1 fruit fly cellular context compared by ENCODE assay signal in genomic region chr3L:5360039-5360988, dm6.
TF ChIP-seq lines count a peak whose summit lies in the region.

TSS of gene Cyt-c1 (plus strand) at chr3L:5360211.

TF ChIP-seq in whole organism, embryonic, 481 proteins besides CTCF, POLR2A, EP300 and RAD21 (continued from another document):
- peak; percentile 54 for TF ChIP-seq slbo (GFP tag; IDR thresholded peaks at IDR 0.05; lab: Robert Waterston, UW)
- peak; percentile 47; the same call in 1 of the 2 replicates for TF ChIP-seq hbn (GFP tag; IDR thresholded peaks at IDR 0.05; lab: Robert Waterston, UW; ENCODE audit: partially characterized antibody)
- peak; percentile 72 for TF ChIP-seq Dll (GFP tag; IDR thresholded peaks at IDR 0.05; lab: Robert Waterston, UW; ENCODE audit: partially characterized antibody)
- TF ChIP-seq CG2889 (GFP tag; IDR thresholded peaks at IDR 0.05; lab: Robert Waterston, UW) = no peak
- peak; percentile 2 for TF ChIP-seq lab (GFP tag; optimal IDR thresholded peaks at IDR 0.05; lab: Kevin White, UChicago)
- TF ChIP-seq rib (GFP tag; IDR thresholded peaks at IDR 0.05; lab: Robert Waterston, UW) = no peak
- no peak for TF ChIP-seq CG5245 (GFP tag; optimal IDR thresholded peaks at IDR 0.05; lab: Kevin White, UChicago)
- TF ChIP-seq ci (GFP tag; IDR thresholded peaks at IDR 0.05; lab: Robert Waterston, UW) = 0 out of 3 replicates have a peak, but pooled peaks have one; percentile 44
- no peak for TF ChIP-seq Awh (GFP tag; IDR thresholded peaks at IDR 0.05; lab: Robert Waterston, UW)
- no peak for TF ChIP-seq ap (GFP tag; IDR thresholded peaks at IDR 0.05; lab: Robert Waterston, UW)
- peak; percentile 64 for TF ChIP-seq Sry-δ (GFP tag; optimal IDR thresholded peaks at IDR 0.05; lab: Kevin White, UChicago)
- no peak for TF ChIP-seq CG10274 (GFP tag; optimal IDR thresholded peaks at IDR 0.05; lab: Kevin White, UChicago)
- TF ChIP-seq CG7745 (tag; optimal IDR thresholded peaks at IDR 0.05; lab: Kevin White, UChicago) = no peak
- no peak for TF ChIP-seq CG16779 (GFP tag; IDR thresholded peaks at IDR 0.05; lab: Robert Waterston, UW)
- TF ChIP-seq Rfx (GFP tag; IDR thresholded peaks at IDR 0.05; lab: Robert Waterston, UW) = peak; percentile 43
- TF ChIP-seq ranshi (GFP tag; IDR thresholded peaks at IDR 0.05; lab: Robert Waterston, UW) = peak; percentile 13; the same call in 1 of the 2 replicates
- TF ChIP-seq Scr (GFP tag; IDR thresholded peaks at IDR 0.05; lab: Robert Waterston, UW; ENCODE audit: partially characterized antibody) = peak; percentile 75
- TF ChIP-seq CG14860 (GFP tag; IDR thresholded peaks at IDR 0.05; lab: Robert Waterston, UW; ENCODE audit: partially characterized antibody) = no peak
- TF ChIP-seq CG11085 (GFP tag; IDR thresholded peaks at IDR 0.05; lab: Robert Waterston, UW) = no peak
- TF ChIP-seq Nf-YB (GFP tag; optimal IDR thresholded peaks at IDR 0.05; lab: Kevin White, UChicago) = peak; percentile 56
- 0 out of 3 replicates have a peak, but pooled peaks have one; percentile 13 for TF ChIP-seq Optix (GFP tag; IDR thresholded peaks at IDR 0.05; lab: Robert Waterston, UW)
- TF ChIP-seq CG11695 (GFP tag; IDR thresholded peaks at IDR 0.05; lab: Robert Waterston, UW) = no peak
- no peak for TF ChIP-seq CG8478 (optimal IDR thresholded peaks at IDR 0.05; lab: Kevin White, UChicago)
- TF ChIP-seq CG16813 (GFP tag; IDR thresholded peaks at IDR 0.05; lab: Robert Waterston, UW; ENCODE audit: partially characterized antibody) = peak; percentile 58
- TF ChIP-seq ems (GFP tag; optimal IDR thresholded peaks at IDR 0.05; lab: Kevin White, UChicago) = no peak
- no peak for TF ChIP-seq Hsf (GFP tag; optimal IDR thresholded peaks at IDR 0.05; lab: Kevin White, UChicago)
- TF ChIP-seq Nf-YC (tag; optimal IDR thresholded peaks at IDR 0.05; lab: Kevin White, UChicago) = peak; percentile 67
- TF ChIP-seq CG15514 (GFP tag; optimal IDR thresholded peaks at IDR 0.05; lab: Kevin White, UChicago) = peak; percentile 45
- TF ChIP-seq CG1024 (GFP tag; IDR thresholded peaks at IDR 0.05; lab: Robert Waterston, UW) = no peak
- peak; percentile 18 for TF ChIP-seq Sin3A (optimal IDR thresholded peaks at IDR 0.05; lab: Kevin White, UChicago)
- TF ChIP-seq grn (GFP tag; optimal IDR thresholded peaks at IDR 0.05; lab: Kevin White, UChicago) = peak; percentile 23
- no peak for TF ChIP-seq so (GFP tag; IDR thresholded peaks at IDR 0.05; lab: Robert Waterston, UW)
- peak; percentile 70 for TF ChIP-seq CG13287 (GFP tag; IDR thresholded peaks at IDR 0.05; lab: Robert Waterston, UW; ENCODE audit: partially characterized antibody)
- no peak for TF ChIP-seq CG10654 (GFP tag; optimal IDR thresholded peaks at IDR 0.05; lab: Kevin White, UChicago)
- no peak for TF ChIP-seq bab2 (GFP tag; optimal IDR thresholded peaks at IDR 0.05; lab: Kevin White, UChicago)
- TF ChIP-seq CG13775 (GFP tag; optimal IDR thresholded peaks at IDR 0.05; lab: Kevin White, UChicago) = no peak
- TF ChIP-seq unc-4 (GFP tag; IDR thresholded peaks at IDR 0.05; lab: Robert Waterston, UW; ENCODE audit: partially characterized antibody) = peak; percentile 50; the same call in 1 of the 2 replicates
- peak; percentile 61 for TF ChIP-seq BEAF-32 (GFP tag; optimal IDR thresholded peaks at IDR 0.05; lab: Kevin White, UChicago)
- no peak for TF ChIP-seq HLHmδ (GFP tag; optimal IDR thresholded peaks at IDR 0.05; lab: Kevin White, UChicago)
- 0 out of 2 replicates have a peak, but pooled peaks have one; percentile 29 for TF ChIP-seq CG6272 (GFP tag; IDR thresholded peaks at IDR 0.05; lab: Robert Waterston, UW)
- 0 out of 2 replicates have a peak, but pooled peaks have one; percentile 12 for TF ChIP-seq Ada2b (GFP tag; IDR thresholded peaks at IDR 0.05; lab: Robert Waterston, UW)
- TF ChIP-seq Dref (GFP tag; IDR thresholded peaks at IDR 0.05; lab: Robert Waterston, UW) = peak; percentile 53
- peak; percentile 21; the same call in 1 of the 2 replicates for TF ChIP-seq tna (GFP tag; IDR thresholded peaks at IDR 0.05; lab: Robert Waterston, UW; ENCODE audit: partially characterized antibody)
- TF ChIP-seq CG2712 (tag; optimal IDR thresholded peaks at IDR 0.05; lab: Kevin White, UChicago) = peak; percentile 6
- TF ChIP-seq YL-1 (GFP tag; optimal IDR thresholded peaks at IDR 0.05; lab: Kevin White, UChicago) = peak; percentile 76
- peak; percentile 70 for TF ChIP-seq MESR4 (GFP tag; optimal IDR thresholded peaks at IDR 0.05; lab: Kevin White, UChicago)
- peak; percentile 16 for TF ChIP-seq CG9797 (GFP tag; optimal IDR thresholded peaks at IDR 0.05; lab: Kevin White, UChicago)
- TF ChIP-seq CG12104 (GFP tag; optimal IDR thresholded peaks at IDR 0.05; lab: Kevin White, UChicago) = no peak
- no peak for TF ChIP-seq Chrac-16 (GFP tag; optimal IDR thresholded peaks at IDR 0.05; lab: Kevin White, UChicago)
- TF ChIP-seq HLH3B (GFP tag; IDR thresholded peaks at IDR 0.05; lab: Robert Waterston, UW) = no peak
- no peak for TF ChIP-seq Spps (tag; optimal IDR thresholded peaks at IDR 0.05; lab: Kevin White, UChicago)
- peak; percentile 16; the same call in 1 of the 2 replicates for TF ChIP-seq chm (GFP tag; IDR thresholded peaks at IDR 0.05; lab: Robert Waterston, UW)
- peak; percentile 61; the same call in 1 of the 2 replicates for TF ChIP-seq inv (GFP tag; IDR thresholded peaks at IDR 0.05; lab: Robert Waterston, UW; ENCODE audit: partially characterized antibody)
- no peak for TF ChIP-seq CG17612 (GFP tag; IDR thresholded peaks at IDR 0.05; lab: Robert Waterston, UW)
- TF ChIP-seq CG8359 (GFP tag; optimal IDR thresholded peaks at IDR 0.05; lab: Kevin White, UChicago; ENCODE audit: borderline replicate concordance) = no peak
- peak; percentile 67; the same call in 1 of the 2 replicates for TF ChIP-seq bbx (GFP tag; IDR thresholded peaks at IDR 0.05; lab: Robert Waterston, UW; ENCODE audit: partially characterized antibody)
- TF ChIP-seq CG32532 (GFP tag; IDR thresholded peaks at IDR 0.05; lab: Robert Waterston, UW) = peak; percentile 43; the same call in 1 of the 2 replicates
- 0 out of 2 replicates have a peak, but pooled peaks have one; percentile 11 for TF ChIP-seq E2f2 (GFP tag; IDR thresholded peaks at IDR 0.05; lab: Robert Waterston, UW)
- peak; percentile 95 for TF ChIP-seq CG17385 (GFP tag; optimal IDR thresholded peaks at IDR 0.05; lab: Kevin White, UChicago)
- peak; percentile 42 for TF ChIP-seq vvl (GFP tag; IDR thresholded peaks at IDR 0.05; lab: Robert Waterston, UW)
- no peak for TF ChIP-seq CG4404 (GFP tag; IDR thresholded peaks at IDR 0.05; lab: Robert Waterston, UW)
- peak; percentile 71 for TF ChIP-seq row (GFP tag; IDR thresholded peaks at IDR 0.05; lab: Robert Waterston, UW)
- TF ChIP-seq CG18599 (GFP tag; optimal IDR thresholded peaks at IDR 0.05; lab: Kevin White, UChicago) = no peak
- TF ChIP-seq mld (GFP tag; IDR thresholded peaks at IDR 0.05; lab: Robert Waterston, UW; ENCODE audit: partially characterized antibody) = 0 out of 3 replicates have a peak, but pooled peaks have one; percentile 13
- peak; percentile 98 for TF ChIP-seq CG12155 (GFP tag; optimal IDR thresholded peaks at IDR 0.05; lab: Kevin White, UChicago)
- TF ChIP-seq hb (GFP tag; IDR thresholded peaks at IDR 0.05; lab: Robert Waterston, UW; ENCODE audit: partially characterized antibody) = peak; percentile 17; the same call in 1 of the 3 replicates
- peak; percentile 21; the same call in 1 of the 3 replicates for TF ChIP-seq HLH4C (GFP tag; IDR thresholded peaks at IDR 0.05; lab: Robert Waterston, UW; ENCODE audit: partially characterized antibody)
- TF ChIP-seq CG4617 (GFP tag; optimal IDR thresholded peaks at IDR 0.05; lab: Kevin White, UChicago; ENCODE audit: borderline replicate concordance) = peak; percentile 53
- TF ChIP-seq Mes4 (GFP tag; optimal IDR thresholded peaks at IDR 0.05; lab: Kevin White, UChicago) = no peak
- TF ChIP-seq CG34224 (GFP tag; IDR thresholded peaks at IDR 0.05; lab: Robert Waterston, UW; ENCODE audit: partially characterized antibody) = peak; percentile 42; the same call in 2 of the 3 replicates
- TF ChIP-seq MBD-R2 (GFP tag; IDR thresholded peaks at IDR 0.05; lab: Robert Waterston, UW) = peak; percentile 41
- no peak for TF ChIP-seq Mrtf (GFP tag; IDR thresholded peaks at IDR 0.05; lab: Robert Waterston, UW)
- TF ChIP-seq CG10959 (GFP tag; IDR thresholded peaks at IDR 0.05; lab: Robert Waterston, UW) = no peak
- TF ChIP-seq CG34422 (GFP tag; IDR thresholded peaks at IDR 0.05; lab: Robert Waterston, UW) = peak; percentile 85; the same call in 2 of the 3 replicates
- no peak for TF ChIP-seq kay (GFP tag; optimal IDR thresholded peaks at IDR 0.05; lab: Kevin White, UChicago)
- TF ChIP-seq CG18619 (GFP tag; optimal IDR thresholded peaks at IDR 0.05; lab: Kevin White, UChicago) = no peak
- TF ChIP-seq Dp (GFP tag; optimal IDR thresholded peaks at IDR 0.05; lab: Kevin White, UChicago) = no peak
- 0 out of 2 replicates have a peak, but pooled peaks have one; percentile 14 for TF ChIP-seq CG3847 (GFP tag; IDR thresholded peaks at IDR 0.05; lab: Robert Waterston, UW)
- TF ChIP-seq CG10431 (GFP tag; optimal IDR thresholded peaks at IDR 0.05; lab: Kevin White, UChicago) = peak; percentile 0
- no peak for TF ChIP-seq Hand (GFP tag; optimal IDR thresholded peaks at IDR 0.05; lab: Kevin White, UChicago)
- peak; percentile 51; the same call in 1 of the 3 replicates for TF ChIP-seq Doc3 (GFP tag; IDR thresholded peaks at IDR 0.05; lab: Robert Waterston, UW; ENCODE audit: partially characterized antibody)
- no peak for TF ChIP-seq gsb-n (tag; optimal IDR thresholded peaks at IDR 0.05; lab: Kevin White, UChicago)
- no peak for TF ChIP-seq CG8765 (GFP tag; IDR thresholded peaks at IDR 0.05; lab: Robert Waterston, UW)
- peak; percentile 39 for TF ChIP-seq pzg (GFP tag; optimal IDR thresholded peaks at IDR 0.05; lab: Kevin White, UChicago)
- TF ChIP-seq fru (optimal IDR thresholded peaks at IDR 0.05; lab: Kevin White, UChicago) = peak; percentile 3
- no peak for TF ChIP-seq p53 (GFP tag; optimal IDR thresholded peaks at IDR 0.05; lab: Kevin White, UChicago)
- TF ChIP-seq cg (GFP tag; optimal IDR thresholded peaks at IDR 0.05; lab: Kevin White, UChicago) = peak; percentile 75
- no peak for TF ChIP-seq CG12769 (tag; optimal IDR thresholded peaks at IDR 0.05; lab: Kevin White, UChicago)
- TF ChIP-seq vnd (GFP tag; IDR thresholded peaks at IDR 0.05; lab: Robert Waterston, UW; ENCODE audit: partially characterized antibody) = peak; percentile 46; the same call in 1 of the 3 replicates
- peak; percentile 8 for TF ChIP-seq gfzf (GFP tag; optimal IDR thresholded peaks at IDR 0.05; lab: Kevin White, UChicago)
- TF ChIP-seq Mad (GFP tag; optimal IDR thresholded peaks at IDR 0.05; lab: Kevin White, UChicago) = no peak
- peak; percentile 26 for TF ChIP-seq CG12391 (tag; optimal IDR thresholded peaks at IDR 0.05; lab: Kevin White, UChicago)
- TF ChIP-seq psq (GFP tag; optimal IDR thresholded peaks at IDR 0.05; lab: Kevin White, UChicago) = no peak
- TF ChIP-seq amos (GFP tag; IDR thresholded peaks at IDR 0.05; lab: Robert Waterston, UW; ENCODE audit: partially characterized antibody) = peak; percentile 76
- TF ChIP-seq Opbp (GFP tag; IDR thresholded peaks at IDR 0.05; lab: Robert Waterston, UW; ENCODE audit: partially characterized antibody) = peak; percentile 70; the same call in 2 of the 3 replicates
- no peak for TF ChIP-seq D (optimal IDR thresholded peaks at IDR 0.05; lab: Kevin White, UChicago)
- TF ChIP-seq D (GFP tag; optimal IDR thresholded peaks at IDR 0.05; lab: Kevin White, UChicago) = no peak
- no peak for TF ChIP-seq CG10366 (GFP tag; IDR thresholded peaks at IDR 0.05; lab: Robert Waterston, UW)
- no peak for TF ChIP-seq org-1 (GFP tag; optimal IDR thresholded peaks at IDR 0.05; lab: Kevin White, UChicago)
- TF ChIP-seq dati (GFP tag; IDR thresholded peaks at IDR 0.05; lab: Robert Waterston, UW) = no peak
- TF ChIP-seq CG2129 (GFP tag; IDR thresholded peaks at IDR 0.05; lab: Robert Waterston, UW; ENCODE audit: partially characterized antibody) = peak; percentile 49; the same call in 1 of the 2 replicates
- peak; percentile 16 for TF ChIP-seq CG6813 (GFP tag; optimal IDR thresholded peaks at IDR 0.05; lab: Kevin White, UChicago)
- TF ChIP-seq CG30403 (GFP tag; optimal IDR thresholded peaks at IDR 0.05; lab: Kevin White, UChicago) = peak; percentile 12
- no peak for TF ChIP-seq eve (GFP tag; optimal IDR thresholded peaks at IDR 0.05; lab: Kevin White, UChicago)
- no peak for TF ChIP-seq toy (GFP tag; IDR thresholded peaks at IDR 0.05; lab: Robert Waterston, UW)
- TF ChIP-seq jing (GFP tag; optimal IDR thresholded peaks at IDR 0.05; lab: Kevin White, UChicago) = no peak
- TF ChIP-seq Dek (tag; optimal IDR thresholded peaks at IDR 0.05; lab: Kevin White, UChicago) = no peak
- TF ChIP-seq Pdp1 (GFP tag; optimal IDR thresholded peaks at IDR 0.05; lab: Kevin White, UChicago) = peak in 1 of 2 experiments; percentile 98
- peak; percentile 67 for TF ChIP-seq Elba2 (GFP tag; optimal IDR thresholded peaks at IDR 0.05; lab: Kevin White, UChicago)
- no peak for TF ChIP-seq nerfin-2 (GFP tag; IDR thresholded peaks at IDR 0.05; lab: Robert Waterston, UW; ENCODE audit: partially characterized antibody)
- TF ChIP-seq klu (GFP tag; IDR thresholded peaks at IDR 0.05; lab: Robert Waterston, UW) = no peak
- TF ChIP-seq insv (GFP tag; optimal IDR thresholded peaks at IDR 0.05; lab: Kevin White, UChicago) = peak in 1 of 2 experiments; percentile 80
- TF ChIP-seq Fer2 (tag; optimal IDR thresholded peaks at IDR 0.05; lab: Kevin White, UChicago) = no peak
- TF ChIP-seq Med (GFP tag; lab: Kevin White, UChicago) = peak; percentile 59
- no peak for TF ChIP-seq zf30C (GFP tag; optimal IDR thresholded peaks at IDR 0.05; lab: Kevin White, UChicago)
- 0 out of 2 replicates have a peak, but pooled peaks have one; percentile 4 for TF ChIP-seq Xrp1 (GFP tag; IDR thresholded peaks at IDR 0.05; lab: Robert Waterston, UW)
- peak; percentile 59; the same call in 1 of the 2 replicates for TF ChIP-seq Bgb (GFP tag; IDR thresholded peaks at IDR 0.05; lab: Robert Waterston, UW; ENCODE audit: partially characterized antibody)
- TF ChIP-seq bigmax (GFP tag; optimal IDR thresholded peaks at IDR 0.05; lab: Kevin White, UChicago) = peak; percentile 99
- 0 out of 3 replicates have a peak, but pooled peaks have one; percentile 45 for TF ChIP-seq CG7963 (GFP tag; IDR thresholded peaks at IDR 0.05; lab: Robert Waterston, UW; ENCODE audit: partially characterized antibody)
- TF ChIP-seq crp (GFP tag; optimal IDR thresholded peaks at IDR 0.05; lab: Kevin White, UChicago) = peak in 1 of 2 experiments; percentile 80
